Fruit fly (Drosophila melanogaster) whole organism, wandering third instar larva: ENCODE measurements around the gene CG34348.

Experiments used
- Abd-B ChIP-seq: fragments of >200 bp; optimal IDR thresholded peaks from 2 replicates; lab custom pipeline; 2017; ENCODE audit warnings: missing biosample characterization, missing genetic modification characterization
- CG32264 ChIP-seq: fragments of 200-800 bp; sonication (Bioruptor generic); optimal IDR thresholded peaks from 2 replicates; lab custom pipeline; 2016; ENCODE audit warnings: missing biosample characterization, missing genetic modification characterization
- CG9705 ChIP-seq: fragments of 200-800 bp; sonication (Bioruptor generic); optimal IDR thresholded peaks from 2 replicates; lab custom pipeline; 2018; ENCODE audit warnings: missing biosample characterization, mild to moderate bottlenecking, missing genetic modification characterization
- CrebA ChIP-seq: fragments of 200-800 bp; sonication (Bioruptor generic); optimal IDR thresholded peaks from 2 replicates; lab custom pipeline; 2016; ENCODE audit warnings: missing biosample characterization, mild to moderate bottlenecking, missing genetic modification characterization, borderline replicate concordance
- Dfd ChIP-seq: fragments of >200 bp; optimal IDR thresholded peaks from 2 replicates; lab custom pipeline; 2017; ENCODE audit warnings: missing biosample characterization, missing genetic modification characterization
- Dif ChIP-seq: fragments of 200-275, 200-300 bp; sonication (Bioruptor generic); optimal IDR thresholded peaks from 2 replicates; lab custom pipeline; 2018; ENCODE audit warnings: missing biosample characterization, missing genetic modification characterization; ENCODE audit not compliant: partially characterized antibody
- GATAd ChIP-seq: sonication (Bioruptor generic); optimal IDR thresholded peaks from 2 replicates; lab custom pipeline; 2016; ENCODE audit warnings: missing biosample characterization, missing genetic modification characterization
- HLH106 ChIP-seq: fragments of 200-800 bp; optimal IDR thresholded peaks from 3 replicates; lab custom pipeline; 2019; ENCODE audit warnings: missing biosample characterization, mild to moderate bottlenecking, missing genetic modification characterization, moderate library complexity
- Hnf4 ChIP-seq: fragments of 200-800 bp; sonication (Bioruptor generic); optimal IDR thresholded peaks from 2 replicates; lab custom pipeline; 2016; ENCODE audit warnings: missing biosample characterization, mild to moderate bottlenecking, missing genetic modification characterization
- Hr78 ChIP-seq: fragments of >200 bp; optimal IDR thresholded peaks from 2 replicates; lab custom pipeline; 2017; ENCODE audit warnings: missing biosample characterization, missing genetic modification characterization
- Hr83 ChIP-seq: fragments of 200-300 bp; sonication (Bioruptor generic); optimal IDR thresholded peaks from 2 replicates; lab custom pipeline; 2016; ENCODE audit warnings: missing biosample characterization, mild to moderate bottlenecking, missing genetic modification characterization, moderate library complexity; ENCODE audit not compliant: poor library complexity, severe bottlenecking
- Jra ChIP-seq: sonication (Bioruptor generic); optimal IDR thresholded peaks from 2 replicates; lab custom pipeline; 2016; ENCODE audit warnings: missing biosample characterization, missing genetic modification characterization
- Mio ChIP-seq: sonication (Bioruptor generic); optimal IDR thresholded peaks from 2 replicates; lab custom pipeline; 2016; ENCODE audit warnings: missing biosample characterization, missing genetic modification characterization
- OdsH ChIP-seq: fragments of 200-800 bp; sonication (Bioruptor generic); optimal IDR thresholded peaks from 2 replicates; lab custom pipeline; 2016; ENCODE audit warnings: missing biosample characterization, mild to moderate bottlenecking, missing genetic modification characterization
- Sp1 ChIP-seq: fragments of 200-800 bp; sonication (Bioruptor generic); optimal IDR thresholded peaks from 3 replicates; lab custom pipeline; 2019; ENCODE audit warnings: missing biosample characterization, mild to moderate bottlenecking, missing genetic modification characterization, moderate library complexity
- br ChIP-seq: fragments of 200-800 bp; sonication (Bioruptor generic); optimal IDR thresholded peaks from 2 replicates; lab custom pipeline; 2016; ENCODE audit warnings: missing biosample characterization, missing genetic modification characterization
- brk ChIP-seq: fragments of 200-800 bp; sonication (Bioruptor generic); optimal IDR thresholded peaks from 2 replicates; lab custom pipeline; 2016; ENCODE audit warnings: missing biosample characterization, mild to moderate bottlenecking, missing genetic modification characterization
- dl ChIP-seq, 2 experiments: fragments of 175-275, 200-275 bp in 1 of 2; fragments of 200-275 bp in 1 of 2; sonication (Bioruptor generic); optimal IDR thresholded peaks; lab custom pipeline; 2018; ENCODE audit warnings: mild to moderate bottlenecking in 2 of 2, missing biosample characterization in 2 of 2, missing genetic modification characterization in 2 of 2, moderate library complexity in 2 of 2; ENCODE audit not compliant: partially characterized antibody in 2 of 2, insufficient read depth in 1 of 2
- ey ChIP-seq: fragments of 200-800 bp; sonication (Bioruptor generic); optimal IDR thresholded peaks from 2 replicates; lab custom pipeline; 2016; ENCODE audit warnings: missing biosample characterization, missing genetic modification characterization
- foxo ChIP-seq, 2 experiments: fragments of 200-800 bp; sonication (Bioruptor generic); optimal IDR thresholded peaks; 2 replicates in 1 of 2; 3 replicates in 1 of 2; lab custom pipeline; 2016 to 2017; ENCODE audit warnings: missing biosample characterization in 2 of 2, missing genetic modification characterization in 2 of 2
- fru ChIP-seq: fragments of 200-800 bp; sonication (Bioruptor generic); optimal IDR thresholded peaks from 3 replicates; lab custom pipeline; 2016; ENCODE audit warnings: missing biosample characterization, mild to moderate bottlenecking, missing genetic modification characterization
- h ChIP-seq: fragments of 200-800 bp; sonication (Bioruptor generic); optimal IDR thresholded peaks from 3 replicates; lab custom pipeline; 2016; ENCODE audit warnings: missing biosample characterization, mild to moderate bottlenecking, missing genetic modification characterization
- jim ChIP-seq: fragments of 175-275, 200-325 bp; sonication (Bioruptor generic); optimal IDR thresholded peaks from 2 replicates; lab custom pipeline; 2016; ENCODE audit warnings: missing biosample characterization, mild to moderate bottlenecking, missing genetic modification characterization
- pan ChIP-seq: fragments of >200 bp; optimal IDR thresholded peaks from 2 replicates; lab custom pipeline; 2017
- rgr ChIP-seq: fragments of 200-800 bp; sonication (Bioruptor generic); optimal IDR thresholded peaks from 3 replicates; lab custom pipeline; 2016; ENCODE audit warnings: missing biosample characterization, mild to moderate bottlenecking, missing genetic modification characterization
- sage ChIP-seq: fragments of 200-800 bp; sonication (Bioruptor generic); optimal IDR thresholded peaks from 2 replicates; lab custom pipeline; 2016; ENCODE audit warnings: missing biosample characterization, mild to moderate bottlenecking, missing genetic modification characterization
- sv ChIP-seq: fragments of 200-800 bp; sonication (Bioruptor generic); optimal IDR thresholded peaks from 3 replicates; lab custom pipeline; 2016; ENCODE audit warnings: missing biosample characterization, missing genetic modification characterization
- tai ChIP-seq: sonication (Bioruptor generic); optimal IDR thresholded peaks from 2 replicates; lab custom pipeline; 2016; ENCODE audit warnings: missing biosample characterization, missing genetic modification characterization
- usp ChIP-seq: fragments of >200 bp; optimal IDR thresholded peaks from 2 replicates; lab custom pipeline; 2017; ENCODE audit warnings: missing biosample characterization, missing genetic modification characterization
- woc ChIP-seq: sonication (Bioruptor generic); optimal IDR thresholded peaks from 2 replicates; lab custom pipeline; 2016; ENCODE audit warnings: missing biosample characterization, mild to moderate bottlenecking, missing genetic modification characterization

The CG34348 gene

dm6 chrX:11371613-11372012, 31.9 kb downstream of the CG34348 start:
- TF ChIP-seq dl (GFP tag; optimal IDR thresholded peaks at IDR 0.05; lab: Kevin White, UChicago; ENCODE audit: insufficient read depth in 1 of 2, partially characterized antibody in 2 of 2), result no peak
- no peak for TF ChIP-seq Hr78
- no peak for TF ChIP-seq CrebA (GFP tag; lab: Kevin White, UChicago)
- no peak for TF ChIP-seq rgr (GFP tag; lab: Kevin White, UChicago)
- no peak for TF ChIP-seq foxo (GFP tag; optimal IDR thresholded peaks at IDR 0.05; lab: Kevin White, UChicago)
- TF ChIP-seq Mio (GFP tag; lab: Kevin White, UChicago), result no peak
- TF ChIP-seq OdsH (GFP tag; lab: Kevin White, UChicago), result no peak
- no peak for TF ChIP-seq GATAd (GFP tag; lab: Kevin White, UChicago)
- TF ChIP-seq br, result no peak

- TF ChIP-seq GATAd (GFP tag; lab: Kevin White, UChicago) (no peak), Jra (GFP tag; lab: Kevin White, UChicago) (no peak), HLH106 (tag; lab: Kevin White, UChicago) (peak; percentile 24), ey (no peak)
Observed at dm6 chrX:11372764-11373712, 33.4 kb downstream of the CG34348 start.

- TF ChIP-seq Jra (GFP tag; lab: Kevin White, UChicago) (no peak), sage (GFP tag; lab: Kevin White, UChicago) (no peak), usp (no peak), woc (GFP tag; lab: Kevin White, UChicago) (no peak), GATAd (GFP tag; lab: Kevin White, UChicago) (no peak), fru (no peak), tai (GFP tag; lab: Kevin White, UChicago) (no peak), pan (lab: Kevin White, UChicago) (no peak), Dif (GFP tag; lab: Kevin White, UChicago) (no peak), dl (GFP tag; optimal IDR thresholded peaks at IDR 0.05; lab: Kevin White, UChicago; ENCODE audit: insufficient read depth in 1 of 2, partially characterized antibody in 2 of 2) (no peak), h (no peak), sv (GFP tag; lab: Kevin White, UChicago) (no peak), HLH106 (tag; lab: Kevin White, UChicago) (no peak)
Observed at dm6 chrX:11374320-11374719, 34.6 kb downstream of the CG34348 start.

- TF ChIP-seq CG32264 (GFP tag; lab: Kevin White, UChicago) (no peak), h (no peak), Abd-B (GFP tag; lab: Kevin White, UChicago) (no peak), br (no peak), rgr (GFP tag; lab: Kevin White, UChicago) (no peak), CrebA (GFP tag; lab: Kevin White, UChicago) (no peak), Jra (GFP tag; lab: Kevin White, UChicago) (no peak), HLH106 (tag; lab: Kevin White, UChicago) (no peak), jim (GFP tag; lab: Kevin White, UChicago) (no peak), Hr83 (GFP tag; lab: Kevin White, UChicago) (no peak), GATAd (GFP tag; lab: Kevin White, UChicago) (no peak), Sp1 (GFP tag; lab: Kevin White, UChicago) (no peak), Dfd (GFP tag; lab: Kevin White, UChicago) (no peak)
Observed at dm6 chrX:11378388-11378787, 38.7 kb downstream of the CG34348 start.

- TF ChIP-seq sage (GFP tag; lab: Kevin White, UChicago), result no peak
- no peak for TF ChIP-seq Hnf4 (GFP tag; lab: Kevin White, UChicago)
- peak; percentile 26 for TF ChIP-seq HLH106 (tag; lab: Kevin White, UChicago)
- TF ChIP-seq dl (GFP tag; optimal IDR thresholded peaks at IDR 0.05; lab: Kevin White, UChicago; ENCODE audit: insufficient read depth in 1 of 2, partially characterized antibody in 2 of 2), result no peak
- no peak for TF ChIP-seq CG9705
- no peak for TF ChIP-seq brk (GFP tag; lab: Kevin White, UChicago)
- peak; percentile 3 for TF ChIP-seq fru
- TF ChIP-seq sv (GFP tag; lab: Kevin White, UChicago), result no peak
- TF ChIP-seq Jra (GFP tag; lab: Kevin White, UChicago), result no peak
- TF ChIP-seq OdsH (GFP tag; lab: Kevin White, UChicago), result no peak
- TF ChIP-seq foxo (GFP tag; optimal IDR thresholded peaks at IDR 0.05; lab: Kevin White, UChicago), result peak in 1 of 2 experiments; percentile 16
- TF ChIP-seq rgr (GFP tag; lab: Kevin White, UChicago), result no peak
- TF ChIP-seq woc (GFP tag; lab: Kevin White, UChicago), result no peak
- TF ChIP-seq Sp1 (GFP tag; lab: Kevin White, UChicago), result peak; percentile 17
- TF ChIP-seq Hr83 (GFP tag; lab: Kevin White, UChicago), result no peak
- TF ChIP-seq, all 38 proteins: peak for 4
Observed at dm6 chrX:11379139-11379538, 39.5 kb downstream of the CG34348 start.
